Worm (Caenorhabditis elegans) whole organism, L3 larva: Measurements from ENCODE around the gene Y34B4A.2.

ENCODE experiments used
- ceh-16 ChIP-seq: sonication (generic microtip); optimal IDR thresholded peaks from 2 replicates; lab custom pipeline; 2017; ENCODE audit warnings: missing biosample characterization, missing genetic modification characterization
- ceh-28 ChIP-seq: fragments of 150-350 bp; optimal IDR thresholded peaks from 2 replicates; lab custom pipeline; 2014; ENCODE audit warnings: missing biosample characterization, missing genetic modification reagents, missing genetic modification characterization
- egl-27 ChIP-seq: sonication (generic microtip); optimal IDR thresholded peaks from 4 replicates; lab custom pipeline; 2017; ENCODE audit warnings: missing biosample characterization, missing genetic modification reagents, missing genetic modification characterization
- elt-1 ChIP-seq: fragments of 150-350 bp; optimal IDR thresholded peaks from 2 replicates; lab custom pipeline; 2014; ENCODE audit warnings: missing biosample characterization, missing genetic modification characterization
- elt-3 ChIP-seq, 3 experiments: fragments of 150-350 bp in 1 of 3; sonication (generic microtip) in 2 of 3; optimal IDR thresholded peaks; 2 replicates in 2 of 3; 4 replicates in 1 of 3; lab custom pipeline; 2014 to 2017; ENCODE audit warnings: missing biosample characterization in 3 of 3, missing genetic modification characterization in 3 of 3
- fkh-10 ChIP-seq: sonication (generic microtip); optimal IDR thresholded peaks from 2 replicates; lab custom pipeline; 2017; ENCODE audit warnings: missing biosample characterization, missing genetic modification reagents, missing genetic modification characterization
- jun-1 ChIP-seq: fragments of 150-350 bp; optimal IDR thresholded peaks from 2 replicates; lab custom pipeline; 2014; ENCODE audit warnings: missing biosample characterization, missing genetic modification reagents, missing genetic modification characterization
- lsy-12 ChIP-seq: sonication (generic microtip); optimal IDR thresholded peaks from 2 replicates; lab custom pipeline; 2016; ENCODE audit warnings: mild to moderate bottlenecking, missing genetic modification characterization, missing compliant biosample characterization
- sea-2 ChIP-seq: fragments of 150-350 bp; sonication (generic microtip); optimal IDR thresholded peaks from 4 replicates; lab custom pipeline; 2014; ENCODE audit warnings: missing biosample characterization, missing genetic modification reagents, missing genetic modification characterization
- unc-39 ChIP-seq: sonication (generic microtip); optimal IDR thresholded peaks from 4 replicates; lab custom pipeline; 2017; ENCODE audit warnings: missing biosample characterization, missing genetic modification characterization
- ztf-11 ChIP-seq: fragments of 150-350 bp; optimal IDR thresholded peaks from 2 replicates; lab custom pipeline; 2014; ENCODE audit warnings: missing biosample characterization, missing genetic modification characterization
- ztf-4 ChIP-seq: fragments of 150-350 bp; optimal IDR thresholded peaks from 2 replicates; lab custom pipeline; 2014; ENCODE audit warnings: missing biosample characterization, missing genetic modification characterization

Y34B4A.2 gene

ce11 chrX:5330765-5331164, 51.5 kb downstream of the Y34B4A.2 start:
- TF ChIP-seq elt-1 (tag; lab: Kevin White, UChicago) (no peak), ztf-4 (tag; lab: Kevin White, UChicago) (no peak), fkh-10 (GFP tag; lab: Kevin White, UChicago) (no peak), ceh-28 (tag; lab: Kevin White, UChicago) (no peak), ztf-11 (tag; lab: Kevin White, UChicago) (no peak), lsy-12 (tag; lab: Kevin White, UChicago) (no peak), egl-27 (no peak), ceh-16 (tag; lab: Kevin White, UChicago) (no peak), elt-3 (tag; optimal IDR thresholded peaks at IDR 0.05; lab: Kevin White, UChicago) (no peak), unc-39 (no peak), jun-1 (tag; lab: Kevin White, UChicago) (no peak), sea-2 (GFP tag; lab: Kevin White, UChicago) (no peak)
